Fruit fly (Drosophila melanogaster) whole organism, pupa: ENCODE data around the gene CG12672.

Source experiments
- CG10348 ChIP-seq: fragments of 200-800 bp; sonication (Bioruptor generic); IDR thresholded peaks from 2 replicates; pipeline ENCODE4 v1.3.6; 2022; ENCODE audit warnings: missing biosample characterization, missing genetic modification characterization
- CG12605 ChIP-seq: fragments of 200-800 bp; sonication (Bioruptor generic); IDR thresholded peaks from 2 replicates; pipeline ENCODE4 v1.3.6; 2022; ENCODE audit warnings: missing biosample characterization, missing genetic modification characterization
- CG13204 ChIP-seq: fragments of 200-800 bp; sonication (Bioruptor generic); optimal IDR thresholded peaks from 2 replicates; lab custom pipeline; 2018; ENCODE audit warnings: missing biosample characterization, mild to moderate bottlenecking, missing genetic modification characterization, moderate library complexity
- CG14655 ChIP-seq: fragments of 200-800 bp; sonication (Bioruptor generic); optimal IDR thresholded peaks from 3 replicates; lab custom pipeline; 2017; ENCODE audit warnings: mild to moderate bottlenecking, missing biosample characterization, missing genetic modification reagents, missing genetic modification characterization
- CG15710 ChIP-seq: fragments of 200-800 bp; sonication (Bioruptor generic); optimal IDR thresholded peaks from 2 replicates; lab custom pipeline; 2018; ENCODE audit warnings: missing biosample characterization, mild to moderate bottlenecking, missing genetic modification characterization, moderate library complexity
- CG17806 ChIP-seq: fragments of 200-800 bp; sonication (Bioruptor generic); optimal IDR thresholded peaks from 2 replicates; lab custom pipeline; 2018; ENCODE audit warnings: missing biosample characterization, mild to moderate bottlenecking, missing genetic modification characterization, moderate library complexity
- CG32121 ChIP-seq: fragments of 200-800 bp; sonication (Bioruptor generic); IDR thresholded peaks from 2 replicates; pipeline ENCODE4 v1.3.6; 2022; ENCODE audit warnings: missing biosample characterization, missing genetic modification characterization
- CG34367 ChIP-seq: fragments of 200-800 bp; sonication (Bioruptor generic); optimal IDR thresholded peaks from 2 replicates; lab custom pipeline; 2018; ENCODE audit warnings: missing biosample characterization, mild to moderate bottlenecking, missing genetic modification characterization
- CG4496 ChIP-seq: fragments of 200-800 bp; sonication (Bioruptor generic); IDR thresholded peaks from 3 replicates; pipeline ENCODE4 v1.3.6; 2022; ENCODE audit warnings: missing biosample characterization, missing genetic modification characterization
- CG8159 ChIP-seq: fragments of 200-800 bp; sonication (Bioruptor generic); optimal IDR thresholded peaks from 3 replicates; lab custom pipeline; 2018; ENCODE audit warnings: missing biosample characterization, mild to moderate bottlenecking, missing genetic modification characterization, moderate library complexity
- CG8301 ChIP-seq: fragments of 200-800 bp; sonication (Bioruptor generic); optimal IDR thresholded peaks from 2 replicates; lab custom pipeline; 2018; ENCODE audit warnings: missing biosample characterization, mild to moderate bottlenecking, missing genetic modification characterization
- CG9948 ChIP-seq: fragments of 200-800 bp; sonication (Bioruptor generic); optimal IDR thresholded peaks from 2 replicates; lab custom pipeline; 2018; ENCODE audit warnings: missing biosample characterization, mild to moderate bottlenecking, missing genetic modification characterization, moderate library complexity
- D1 ChIP-seq: fragments of 200-800 bp; sonication (Bioruptor generic); optimal IDR thresholded peaks from 2 replicates; lab custom pipeline; 2018; ENCODE audit warnings: missing biosample characterization, mild to moderate bottlenecking, missing genetic modification characterization, moderate library complexity
- EcR ChIP-seq: fragments of 200-800 bp; sonication (Bioruptor generic); optimal IDR thresholded peaks from 3 replicates; lab custom pipeline; 2019; ENCODE audit warnings: missing biosample characterization, missing genetic modification characterization, mild to moderate bottlenecking, moderate library complexity, missing genetic modification reagents
- Ets98B ChIP-seq: fragments of 200-800 bp; sonication (Bioruptor generic); IDR thresholded peaks from 2 replicates; pipeline ENCODE4 v1.3.6; 2022; ENCODE audit warnings: missing biosample characterization, missing genetic modification characterization
- Pif1A ChIP-seq: fragments of 200-800 bp; sonication (Bioruptor generic); optimal IDR thresholded peaks from 3 replicates; lab custom pipeline; 2016; ENCODE audit warnings: missing biosample characterization, missing genetic modification characterization
- Pif1B ChIP-seq: fragments of 200-800 bp; sonication (Bioruptor generic); optimal IDR thresholded peaks from 3 replicates; lab custom pipeline; 2016; ENCODE audit warnings: missing biosample characterization, missing genetic modification characterization
- Snoo ChIP-seq: fragments of 200-800 bp; sonication (Bioruptor generic); optimal IDR thresholded peaks from 3 replicates; lab custom pipeline; 2017; ENCODE audit warnings: missing biosample characterization, mild to moderate bottlenecking, missing genetic modification characterization, inconsistent platforms
- fd96Ca ChIP-seq: fragments of 200-800 bp; sonication (Bioruptor generic); IDR thresholded peaks from 3 replicates; pipeline ENCODE4 v1.3.6; 2022; ENCODE audit warnings: missing biosample characterization, missing genetic modification characterization
- gl ChIP-seq: fragments of 200-800 bp; sonication (Bioruptor generic); optimal IDR thresholded peaks from 2 replicates; lab custom pipeline; 2018; ENCODE audit warnings: missing biosample characterization, mild to moderate bottlenecking, missing genetic modification characterization
- rn ChIP-seq: fragments of 200-800 bp; sonication (Bioruptor generic); IDR thresholded peaks from 2 replicates; pipeline ENCODE4 v1.3.6; 2022; ENCODE audit warnings: missing biosample characterization, missing genetic modification characterization

The CG12672 gene

dm6 chrX:18007506-18007905 lies at the start of gene CG12672:
Gene CG12672 (minus strand): TSS chrX:18007606.
- TF ChIP-seq fd96Ca (GFP tag; lab: Robert Waterston, UW) = no peak
- TF ChIP-seq, all 21 proteins: peak for 0

dm6 chrX:18057202-18057601 lies 49.8 kb upstream of the CG12672 start:
- no peak for TF ChIP-seq Pif1B (GFP tag; lab: Kevin White, UChicago)
- TF ChIP-seq CG4496 (GFP tag; lab: Robert Waterston, UW) = 0 out of 3 replicates have a peak, but pooled peaks have one; percentile 31
- peak; percentile 44; the same call in 1 of the 2 replicates for TF ChIP-seq CG12605 (GFP tag; lab: Robert Waterston, UW)
- TF ChIP-seq fd96Ca (GFP tag; lab: Robert Waterston, UW) = 0 out of 3 replicates have a peak, but pooled peaks have one; percentile 25
- no peak for TF ChIP-seq CG10348 (GFP tag; lab: Robert Waterston, UW)
- peak; percentile 50 for TF ChIP-seq CG32121 (GFP tag; lab: Robert Waterston, UW)
- no peak for TF ChIP-seq CG17806 (tag; lab: Kevin White, UChicago)
- no peak for TF ChIP-seq EcR (GFP tag; lab: Kevin White, UChicago)
- TF ChIP-seq gl (tag; lab: Kevin White, UChicago) = no peak
- no peak for TF ChIP-seq CG9948
- no peak for TF ChIP-seq CG8159 (tag; lab: Kevin White, UChicago)
- TF ChIP-seq CG14655 = peak; percentile 52
- no peak for TF ChIP-seq Pif1A (GFP tag; lab: Kevin White, UChicago)
- no peak for TF ChIP-seq CG15710
- no peak for TF ChIP-seq Snoo (tag; lab: Kevin White, UChicago)
- no peak for TF ChIP-seq CG13204 (GFP tag; lab: Kevin White, UChicago)
- TF ChIP-seq CG8301 (tag; lab: Kevin White, UChicago) = peak; percentile 19
- TF ChIP-seq Ets98B (GFP tag; lab: Robert Waterston, UW) = peak; percentile 48; the same call in 1 of the 2 replicates
- no peak for TF ChIP-seq CG34367 (tag; lab: Kevin White, UChicago)
- TF ChIP-seq rn = no peak
- no peak for TF ChIP-seq D1 (tag; lab: Kevin White, UChicago)

dm6 chrX:18052135-18052534 lies 44.7 kb upstream of the CG12672 start:
- no peak for TF ChIP-seq EcR (GFP tag; lab: Kevin White, UChicago)
- peak; percentile 5 for TF ChIP-seq CG13204 (GFP tag; lab: Kevin White, UChicago)

- TF ChIP-seq CG32121 (GFP tag; lab: Robert Waterston, UW) (no peak), CG17806 (tag; lab: Kevin White, UChicago) (no peak), rn (no peak), Pif1B (GFP tag; lab: Kevin White, UChicago) (no peak), CG15710 (no peak), CG14655 (no peak), CG10348 (GFP tag; lab: Robert Waterston, UW) (no peak), CG9948 (no peak), CG4496 (GFP tag; lab: Robert Waterston, UW) (no peak), CG12605 (GFP tag; lab: Robert Waterston, UW) (no peak), CG13204 (GFP tag; lab: Kevin White, UChicago) (no peak), Ets98B (GFP tag; lab: Robert Waterston, UW) (no peak), EcR (GFP tag; lab: Kevin White, UChicago) (no peak), CG34367 (tag; lab: Kevin White, UChicago) (no peak)
- TF ChIP-seq, all 21 proteins: peak for 0
These were observed 36.3 kb upstream of the CG12672 start, which contains the start of gene CG15373 for dm6 chrX:18043691-18044090. Gene CG15373 (plus strand): TSS chrX:18043991.

- TF ChIP-seq Ets98B (GFP tag; lab: Robert Waterston, UW) = no peak
These were observed 16.3 kb upstream of the CG12672 start, which contains the start of gene CG6867 for dm6 chrX:18023615-18024163. Gene CG6867 (plus strand): TSS chrX:18023870.

dm6 chrX:18018437-18019100 lies 11.2 kb upstream of the CG12672 start:
- TF ChIP-seq D1 (tag; lab: Kevin White, UChicago) (no peak), CG32121 (GFP tag; lab: Robert Waterston, UW) (no peak), CG8159 (tag; lab: Kevin White, UChicago) (no peak), CG10348 (GFP tag; lab: Robert Waterston, UW) (no peak), CG9948 (no peak), CG14655 (no peak), CG4496 (GFP tag; lab: Robert Waterston, UW) (no peak), Ets98B (GFP tag; lab: Robert Waterston, UW) (no peak)

- TF ChIP-seq CG14655 = peak; percentile 57
- no peak for TF ChIP-seq CG13204 (GFP tag; lab: Kevin White, UChicago)
- no peak for TF ChIP-seq EcR (GFP tag; lab: Kevin White, UChicago)
- peak; percentile 33 for TF ChIP-seq CG8301 (tag; lab: Kevin White, UChicago)
- peak; percentile 71 for TF ChIP-seq rn
- TF ChIP-seq CG8159 (tag; lab: Kevin White, UChicago) = no peak
- no peak for TF ChIP-seq D1 (tag; lab: Kevin White, UChicago)
- TF ChIP-seq CG9948 = no peak
- peak; percentile 82 for TF ChIP-seq fd96Ca (GFP tag; lab: Robert Waterston, UW)
- peak; percentile 86 for TF ChIP-seq Ets98B (GFP tag; lab: Robert Waterston, UW)
- no peak for TF ChIP-seq CG17806 (tag; lab: Kevin White, UChicago)
- peak; percentile 79 for TF ChIP-seq CG4496 (GFP tag; lab: Robert Waterston, UW)
- no peak for TF ChIP-seq Pif1A (GFP tag; lab: Kevin White, UChicago)
- TF ChIP-seq Pif1B (GFP tag; lab: Kevin White, UChicago) = no peak
- TF ChIP-seq CG15710 = no peak
- peak; percentile 92 for TF ChIP-seq CG32121 (GFP tag; lab: Robert Waterston, UW)
- no peak for TF ChIP-seq Snoo (tag; lab: Kevin White, UChicago)
- no peak for TF ChIP-seq CG10348 (GFP tag; lab: Robert Waterston, UW)
- peak; percentile 79; the same call in 1 of the 2 replicates for TF ChIP-seq CG12605 (GFP tag; lab: Robert Waterston, UW)
- no peak for TF ChIP-seq gl (tag; lab: Kevin White, UChicago)
- no peak for TF ChIP-seq CG34367 (tag; lab: Kevin White, UChicago)
- TF ChIP-seq, all 21 proteins: peak for 8
These were observed 7.2 kb upstream of the CG12672 start for dm6 chrX:18014601-18015000.
